Worm (Caenorhabditis elegans) whole organism, late embryonic: Measurements from ENCODE around the gene dmsr-11.
A peak's percentile ranks its signal among the peaks of the same experiment; 100 is the strongest.

Experiments
- C38D4.7 ChIP-seq: fragments of 200-800 bp; sonication (Bioruptor generic); optimal IDR thresholded peaks from 2 replicates; lab custom pipeline; 2018; ENCODE audit warnings: mild to moderate bottlenecking, missing genetic modification characterization, moderate library complexity, missing compliant biosample characterization
- F13H6.1 ChIP-seq: sonication (generic microtip); optimal IDR thresholded peaks from 2 replicates; lab custom pipeline; 2016; ENCODE audit warnings: missing genetic modification characterization, missing compliant biosample characterization
- K02D7.2 ChIP-seq: sonication (generic microtip); optimal IDR thresholded peaks from 2 replicates; lab custom pipeline; 2017; ENCODE audit warnings: mild to moderate bottlenecking, missing genetic modification characterization, missing compliant biosample characterization
- T23F11.4 ChIP-seq: fragments of 200-800 bp; sonication (Bioruptor generic); optimal IDR thresholded peaks from 2 replicates; lab custom pipeline; 2018; ENCODE audit warnings: mild to moderate bottlenecking, missing genetic modification characterization, missing compliant biosample characterization
- ahr-1 ChIP-seq: sonication (generic microtip); optimal IDR thresholded peaks from 2 replicates; lab custom pipeline; 2016; ENCODE audit warnings: missing genetic modification characterization, missing compliant biosample characterization
- ceh-14 ChIP-seq: sonication (generic microtip); optimal IDR thresholded peaks from 2 replicates; lab custom pipeline; 2016; ENCODE audit warnings: missing genotype, missing genetic modification characterization, missing compliant biosample characterization
- ceh-18 ChIP-seq: sonication (generic microtip); optimal IDR thresholded peaks from 2 replicates; lab custom pipeline; 2016; ENCODE audit warnings: missing genetic modification characterization, missing compliant biosample characterization
- ceh-19 ChIP-seq: fragments of 200-800 bp; sonication (Bioruptor generic); optimal IDR thresholded peaks from 2 replicates; lab custom pipeline; 2018; ENCODE audit warnings: mild to moderate bottlenecking, missing genetic modification characterization, missing compliant biosample characterization
- ceh-2 ChIP-seq: sonication (generic microtip); optimal IDR thresholded peaks from 2 replicates; lab custom pipeline; 2016; ENCODE audit warnings: missing genotype, missing genetic modification characterization, missing compliant biosample characterization
- ceh-24 ChIP-seq: sonication (generic microtip); optimal IDR thresholded peaks from 2 replicates; lab custom pipeline; 2016; ENCODE audit warnings: mild to moderate bottlenecking, missing genetic modification characterization, missing compliant biosample characterization
- ceh-45 ChIP-seq: fragments of 200-800 bp; sonication (Bioruptor generic); IDR thresholded peaks from 2 replicates; pipeline ENCODE4 v1.3.6; 2022; ENCODE audit warnings: missing genetic modification reagents, missing genetic modification characterization, missing compliant biosample characterization
- che-1 ChIP-seq: sonication (generic microtip); optimal IDR thresholded peaks from 2 replicates; lab custom pipeline; 2016; ENCODE audit warnings: mild to moderate bottlenecking, missing genetic modification characterization, missing compliant biosample characterization
- dmd-4 ChIP-seq: sonication (generic microtip); optimal IDR thresholded peaks from 2 replicates; lab custom pipeline; 2016; ENCODE audit warnings: borderline replicate concordance, missing genetic modification characterization, missing compliant biosample characterization
- elt-4 ChIP-seq: sonication (generic microtip); optimal IDR thresholded peaks from 2 replicates; lab custom pipeline; 2016; ENCODE audit warnings: missing genetic modification characterization, missing compliant biosample characterization
- eyg-1 ChIP-seq: sonication (generic microtip); optimal IDR thresholded peaks from 2 replicates; lab custom pipeline; 2016; ENCODE audit warnings: missing genotype, missing genetic modification characterization, missing compliant biosample characterization
- fax-1 ChIP-seq: sonication (generic microtip); optimal IDR thresholded peaks from 2 replicates; lab custom pipeline; 2016; ENCODE audit warnings: missing genotype, missing genetic modification characterization, missing compliant biosample characterization
- hlh-13 ChIP-seq: fragments of 200-800 bp; sonication (Bioruptor generic); optimal IDR thresholded peaks from 2 replicates; lab custom pipeline; 2018; ENCODE audit warnings: mild to moderate bottlenecking, missing genetic modification characterization, missing compliant biosample characterization
- hlh-15 ChIP-seq: sonication (generic microtip); optimal IDR thresholded peaks from 2 replicates; lab custom pipeline; 2016; ENCODE audit warnings: missing genetic modification characterization, missing compliant biosample characterization
- hlh-30 ChIP-seq: sonication (generic microtip); optimal IDR thresholded peaks from 2 replicates; lab custom pipeline; 2017; ENCODE audit warnings: antibody characterized with exemption, missing genetic modification characterization, missing compliant biosample characterization; ENCODE audit not compliant: insufficient read depth
- hlh-6 ChIP-seq: sonication (generic microtip); optimal IDR thresholded peaks from 2 replicates; lab custom pipeline; 2016; ENCODE audit warnings: missing genotype, missing genetic modification characterization, missing compliant biosample characterization
- lim-6 ChIP-seq: sonication (generic microtip); optimal IDR thresholded peaks from 2 replicates; lab custom pipeline; 2016; ENCODE audit warnings: missing genetic modification characterization, missing compliant biosample characterization
- nfya-1 ChIP-seq: sonication (generic microtip); optimal IDR thresholded peaks from 2 replicates; lab custom pipeline; 2017; ENCODE audit warnings: missing genetic modification characterization, mild to moderate bottlenecking, missing compliant biosample characterization, antibody characterized with exemption, moderate library complexity
- nhr-11 ChIP-seq: fragments of 150-350 bp; optimal IDR thresholded peaks from 2 replicates; lab custom pipeline; 2014; ENCODE audit warnings: missing biosample characterization, missing genetic modification characterization
- npax-4 ChIP-seq: sonication (generic microtip); optimal IDR thresholded peaks from 2 replicates; lab custom pipeline; 2016; ENCODE audit warnings: missing genetic modification characterization, missing compliant biosample characterization
- pax-1 ChIP-seq: fragments of 150-350 bp; optimal IDR thresholded peaks from 2 replicates; lab custom pipeline; 2014; ENCODE audit warnings: missing biosample characterization, missing genetic modification characterization
- pha-2 ChIP-seq: sonication (generic microtip); optimal IDR thresholded peaks from 2 replicates; lab custom pipeline; 2017; ENCODE audit warnings: mild to moderate bottlenecking, missing genetic modification characterization, missing compliant biosample characterization
- pha-4 ChIP-seq: fragments of 150-350 bp; optimal IDR thresholded peaks from 2 replicates; lab custom pipeline; 2018; ENCODE audit warnings: missing biosample characterization, missing genetic modification reagents, missing genetic modification characterization
- pros-1 ChIP-seq: fragments of 150-350 bp; optimal IDR thresholded peaks from 2 replicates; lab custom pipeline; 2014; ENCODE audit warnings: missing biosample characterization, missing genetic modification reagents, missing genetic modification characterization
- sdc-2 ChIP-seq: sonication (generic microtip); optimal IDR thresholded peaks from 2 replicates; lab custom pipeline; 2016; ENCODE audit warnings: missing genotype, missing genetic modification characterization, missing compliant biosample characterization
- sox-4 ChIP-seq: sonication (generic microtip); optimal IDR thresholded peaks from 2 replicates; lab custom pipeline; 2017; ENCODE audit warnings: mild to moderate bottlenecking, missing genetic modification characterization, inconsistent platforms, missing compliant biosample characterization
- syd-9 ChIP-seq: sonication (generic microtip); optimal IDR thresholded peaks from 2 replicates; lab custom pipeline; 2016; ENCODE audit warnings: mild to moderate bottlenecking, missing genetic modification characterization, moderate library complexity, missing compliant biosample characterization
- tbx-2 ChIP-seq: sonication (generic microtip); optimal IDR thresholded peaks from 2 replicates; lab custom pipeline; 2016; ENCODE audit warnings: missing genetic modification characterization, missing compliant biosample characterization
- tbx-7 ChIP-seq: sonication (generic microtip); optimal IDR thresholded peaks from 2 replicates; lab custom pipeline; 2016; ENCODE audit warnings: missing genotype, missing genetic modification characterization, missing compliant biosample characterization
- ttx-3 ChIP-seq: sonication (generic microtip); optimal IDR thresholded peaks from 2 replicates; lab custom pipeline; 2016; ENCODE audit warnings: missing genetic modification reagents, missing genetic modification characterization, missing compliant biosample characterization
- unc-55 ChIP-seq: sonication (generic microtip); optimal IDR thresholded peaks from 2 replicates; lab custom pipeline; 2017; ENCODE audit warnings: missing biosample characterization, missing genetic modification reagents, missing genetic modification characterization
- unc-86 ChIP-seq: sonication (generic microtip); optimal IDR thresholded peaks from 2 replicates; lab custom pipeline; 2016; ENCODE audit warnings: missing genetic modification characterization, missing compliant biosample characterization
- zip-5 ChIP-seq: sonication (generic microtip); optimal IDR thresholded peaks from 2 replicates; lab custom pipeline; 2016; ENCODE audit warnings: missing genetic modification characterization, missing compliant biosample characterization

dmsr-11 gene

DNA sequence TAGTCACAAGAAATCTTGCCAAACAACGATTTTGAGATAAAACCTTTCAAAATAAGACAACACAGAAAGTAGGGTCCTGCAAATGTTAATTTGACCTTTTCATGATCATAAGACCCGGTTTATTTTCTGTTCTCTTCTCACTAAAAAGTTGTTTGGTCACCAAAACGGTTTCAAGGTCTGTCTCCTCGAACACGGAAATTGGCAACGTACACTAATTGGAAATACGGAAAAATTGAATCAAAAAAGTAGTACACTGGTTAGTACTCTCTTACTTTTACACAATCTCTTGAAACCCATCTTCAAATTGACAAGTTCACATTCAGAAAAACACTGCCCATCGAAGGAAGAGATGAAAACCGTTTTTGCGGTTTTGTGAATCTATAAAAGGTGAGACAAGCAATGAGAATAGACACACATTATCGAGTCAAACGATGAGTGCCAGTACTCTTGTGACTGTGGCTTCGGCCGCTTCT is 26.9 kb upstream of the dmsr-11 start, which contains the start of gene col-142:
Gene col-142 (plus strand): TSS at position 423 of the 473 bp plus-strand sequence.
- no peak for TF ChIP-seq K02D7.2
- no peak for TF ChIP-seq pha-4
- TF ChIP-seq zip-5 = no peak
- TF ChIP-seq pros-1 (tag; lab: Kevin White, UChicago) = no peak
- TF ChIP-seq hlh-13 = no peak
- TF ChIP-seq elt-4 (tag; lab: Kevin White, UChicago) = no peak
- TF ChIP-seq ttx-3 (tag; lab: Kevin White, UChicago) = no peak
- no peak for TF ChIP-seq nfya-1 (tag; lab: Kevin White, UChicago)
- TF ChIP-seq nhr-11 (tag; lab: Kevin White, UChicago) = no peak
- no peak for TF ChIP-seq ceh-19 (GFP tag; lab: Kevin White, UChicago)
- TF ChIP-seq sox-4 (tag; lab: Kevin White, UChicago) = no peak
- TF ChIP-seq ceh-2 (tag; lab: Kevin White, UChicago) = no peak
- TF ChIP-seq sdc-2 (tag; lab: Kevin White, UChicago) = no peak
- TF ChIP-seq syd-9 (tag; lab: Kevin White, UChicago) = no peak
- TF ChIP-seq eyg-1 = no peak
- TF ChIP-seq tbx-2 = no peak
- no peak for TF ChIP-seq ceh-14
- no peak for TF ChIP-seq ceh-45 (GFP tag; lab: Robert Waterston, UW)
- no peak for TF ChIP-seq hlh-30

DNA sequence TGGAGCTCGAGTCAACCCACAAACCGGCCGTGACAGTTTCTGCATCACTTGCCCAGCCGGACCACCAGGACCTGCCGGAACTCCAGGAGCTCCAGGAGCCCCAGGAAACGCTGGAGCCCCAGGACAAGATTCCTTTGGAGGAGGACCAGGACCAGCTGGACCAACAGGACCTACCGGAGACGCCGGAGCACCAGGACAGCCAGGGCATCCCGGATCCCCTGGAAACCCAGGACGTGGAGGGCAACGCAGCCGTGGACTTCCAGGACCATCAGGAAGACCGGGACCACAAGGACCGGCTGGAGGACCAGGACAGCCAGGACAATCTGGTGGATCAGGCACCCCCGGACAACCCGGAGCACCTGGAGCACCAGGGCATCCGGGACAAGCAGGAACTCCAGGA is 26.2 kb upstream of the dmsr-11 start:
- no peak for TF ChIP-seq hlh-13
- peak; percentile 18 for TF ChIP-seq hlh-6
- peak; percentile 24 for TF ChIP-seq tbx-7 (tag; lab: Kevin White, UChicago)
- TF ChIP-seq sox-4 (tag; lab: Kevin White, UChicago) = peak; percentile 9

- TF ChIP-seq eyg-1 (no peak), lim-6 (no peak), F13H6.1 (tag; lab: Kevin White, UChicago) (no peak), che-1 (tag; lab: Kevin White, UChicago) (no peak), unc-55 (GFP tag; lab: Kevin White, UChicago) (no peak), ceh-18 (no peak), ceh-2 (tag; lab: Kevin White, UChicago) (no peak)
- TF ChIP-seq, all 69 proteins: peak for 0
These were observed 25.5 kb upstream of the dmsr-11 start, which contains the start of gene col-141 for ce11 chrV:6829404-6829803. Gene col-141, plus strand, starts transcription at chrV:6829704.

DNA sequence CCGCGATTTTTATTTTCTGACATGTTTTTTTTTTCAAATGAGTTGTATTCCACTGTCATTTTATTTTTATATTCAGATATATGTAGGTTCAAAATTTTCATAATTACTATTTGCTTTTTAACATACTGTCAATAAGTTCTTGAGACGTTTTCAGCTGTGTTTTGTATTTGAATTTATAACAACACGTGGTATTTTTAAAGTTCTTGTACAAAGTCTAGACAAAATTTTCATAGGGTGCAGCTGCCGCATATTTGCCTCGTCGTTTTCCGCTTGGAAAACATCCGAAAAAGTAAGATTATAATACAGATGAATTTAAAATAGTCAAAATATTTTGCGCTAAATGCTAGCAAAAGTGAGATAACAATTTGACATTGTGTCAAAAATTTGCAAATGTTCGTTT is 24.9 kb upstream of the dmsr-11 start, which contains the start of gene dmsr-15:
Gene dmsr-15 (minus strand): TSS at position 101 of the 400 bp plus-strand sequence.
- TF ChIP-seq ttx-3 (tag; lab: Kevin White, UChicago) (no peak), syd-9 (tag; lab: Kevin White, UChicago) (no peak), pha-2 (tag; lab: Kevin White, UChicago) (no peak), ceh-18 (no peak), che-1 (tag; lab: Kevin White, UChicago) (no peak), ahr-1 (tag; lab: Kevin White, UChicago) (no peak), sdc-2 (tag; lab: Kevin White, UChicago) (no peak), pros-1 (tag; lab: Kevin White, UChicago) (no peak), pax-1 (tag; lab: Kevin White, UChicago) (no peak), hlh-15 (no peak), ceh-45 (GFP tag; lab: Robert Waterston, UW) (no peak), fax-1 (tag; lab: Kevin White, UChicago) (no peak), dmd-4 (tag; lab: Kevin White, UChicago) (no peak), T23F11.4 (GFP tag; lab: Kevin White, UChicago) (no peak), C38D4.7 (no peak), unc-86 (tag; lab: Kevin White, UChicago) (no peak), K02D7.2 (no peak), npax-4 (tag; lab: Kevin White, UChicago) (no peak), ceh-24 (no peak)
- TF ChIP-seq, all 69 proteins: peak for 0
